Fruit fly (Drosophila melanogaster): ENCODE results near the gene HP5.

dm6 chrX:11454189-11454882 is at the start of gene HP5, which contains the start of gene Evi5:
- TF ChIP-seq usp (GFP tag; optimal IDR thresholded peaks at IDR 0.05) (no peak), psq (optimal IDR thresholded peaks at IDR 0.05) (no peak), CG8478 (optimal IDR thresholded peaks at IDR 0.05) (no peak), EcR (GFP tag; optimal IDR thresholded peaks at IDR 0.05) (no peak), Dll (optimal IDR thresholded peaks at IDR 0.05) (no peak)
